Fruit fly (Drosophila melanogaster) Kc167 (cell line): ENCODE results near the gene CG4278.

Experiments used
- Myc ChIP-seq: fragments of >200 bp; optimal IDR thresholded peaks from 2 replicates; lab custom pipeline; 2017; ENCODE audit warnings: missing external identifiers
- insv ChIP-seq: fragments of >200 bp; optimal IDR thresholded peaks from 3 replicates; lab custom pipeline; 2018; ENCODE audit warnings: missing external identifiers
- psq ChIP-seq: fragments of >200 bp; optimal IDR thresholded peaks from 2 replicates; lab custom pipeline; 2017; ENCODE audit warnings: missing external identifiers

DNA sequence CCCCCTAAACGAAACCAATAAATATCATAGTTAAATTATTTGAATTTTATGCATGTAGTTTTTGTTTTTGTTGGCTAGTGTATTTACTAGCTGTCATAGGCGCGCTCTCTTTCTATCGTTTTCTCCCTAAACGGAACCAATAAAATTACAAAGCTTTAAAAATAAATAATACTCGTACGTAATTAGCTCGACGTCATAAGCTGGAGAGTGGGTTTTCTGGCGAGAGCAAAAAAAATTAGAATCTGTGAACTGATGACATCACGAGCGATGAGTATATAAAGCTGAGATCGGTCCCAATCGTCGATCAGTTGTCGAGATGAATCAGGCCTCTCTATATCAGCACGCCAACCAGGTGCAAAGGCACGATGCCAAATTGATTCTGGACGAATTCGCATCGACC, 38.7 kb downstream of the CG4278 start, which contains the start of gene jhamt:
- TF ChIP-seq psq (lab: Kevin White, UChicago) (no peak), Myc (lab: Kevin White, UChicago) (no peak), insv (no peak)
